Worm (Caenorhabditis elegans) whole organism, L4 larva: ENCODE results near the gene cmtr-1.
A peak's percentile ranks its signal among the peaks of the same experiment; 100 is the strongest.

Experiments used
- F37D6.2 ChIP-seq: sonication (generic microtip); optimal IDR thresholded peaks from 2 replicates; lab custom pipeline; 2016; ENCODE audit warnings: mild to moderate bottlenecking, missing genetic modification characterization, missing compliant biosample characterization
- R02D3.7 ChIP-seq: fragments of 150-350 bp; sonication (generic microtip); optimal IDR thresholded peaks from 3 replicates; lab custom pipeline; 2014; ENCODE audit warnings: missing biosample characterization, missing genetic modification characterization
- Y105C5A.15 ChIP-seq: fragments of 200-800 bp; sonication (Bioruptor generic); IDR thresholded peaks from 2 replicates; pipeline ENCODE4 v1.3.6; 2022; ENCODE audit warnings: missing genetic modification characterization, missing compliant biosample characterization
- Y75B8A.6 ChIP-seq: fragments of 200-800 bp; sonication (Bioruptor generic); IDR thresholded peaks from 2 replicates; pipeline ENCODE4 v1.3.6; 2022; ENCODE audit warnings: missing genetic modification reagents, missing genetic modification characterization, missing compliant biosample characterization
- ZK546.5 ChIP-seq, 2 experiments: sonication (generic microtip); optimal IDR thresholded peaks; 2 replicates each; lab custom pipeline; 2017; ENCODE audit warnings: missing biosample characterization in 2 of 2, missing genetic modification characterization in 2 of 2
- aha-1 ChIP-seq: fragments of 150-350 bp; peaks from one replicate; lab custom pipeline; 2014; ENCODE audit warnings: missing biosample characterization, missing genetic modification characterization
- ceh-28 ChIP-seq: fragments of 150-350 bp; optimal IDR thresholded peaks from 2 replicates; lab custom pipeline; 2014; ENCODE audit warnings: missing biosample characterization, missing genetic modification reagents, missing genetic modification characterization
- ceh-62 ChIP-seq: sonication (generic microtip); optimal IDR thresholded peaks from 2 replicates; lab custom pipeline; 2017; ENCODE audit warnings: missing biosample characterization, missing genetic modification characterization
- ceh-82 ChIP-seq: sonication (generic microtip); optimal IDR thresholded peaks from 2 replicates; lab custom pipeline; 2017; ENCODE audit warnings: missing biosample characterization, missing genetic modification characterization
- cey-2 ChIP-seq: sonication (generic microtip); optimal IDR thresholded peaks from 3 replicates; lab custom pipeline; 2017; ENCODE audit warnings: missing genetic modification characterization, mild to moderate bottlenecking, missing compliant biosample characterization, antibody characterized with exemption, borderline replicate concordance; ENCODE audit not compliant: insufficient read depth
- daf-16 ChIP-seq, 3 experiments: sonication (generic microtip); optimal IDR thresholded peaks; 2 replicates each; lab custom pipeline; 2016 to 2017; ENCODE audit warnings: missing genetic modification characterization in 3 of 3, missing genetic modification reagents in 3 of 3, mild to moderate bottlenecking in 2 of 3, missing compliant biosample characterization in 2 of 3, missing biosample characterization in 1 of 3, moderate library complexity in 1 of 3
- dmd-6 ChIP-seq: fragments of 200-800 bp; sonication (Bioruptor generic); IDR thresholded peaks from 2 replicates; pipeline ENCODE4 v1.3.6; 2022; ENCODE audit warnings: missing genetic modification reagents, missing genetic modification characterization, missing compliant biosample characterization
- dmd-9 ChIP-seq: fragments of 200-800 bp; sonication (Bioruptor generic); IDR thresholded peaks from 2 replicates; pipeline ENCODE4 v1.3.6; 2022; ENCODE audit warnings: missing genetic modification reagents, missing genetic modification characterization, missing compliant biosample characterization
- dpl-1 ChIP-seq: fragments of 150-350 bp; optimal IDR thresholded peaks from 2 replicates; lab custom pipeline; 2014; ENCODE audit warnings: missing biosample characterization, missing genetic modification reagents, missing genetic modification characterization
- dve-1 ChIP-seq: sonication (generic microtip); optimal IDR thresholded peaks from 2 replicates; lab custom pipeline; 2017; ENCODE audit warnings: antibody characterized with exemption, mild to moderate bottlenecking, missing genetic modification characterization, missing compliant biosample characterization; ENCODE audit not compliant: insufficient read depth
- fkh-10 ChIP-seq: fragments of 150-350 bp; optimal IDR thresholded peaks from 2 replicates; lab custom pipeline; 2014; ENCODE audit warnings: missing biosample characterization, missing genetic modification reagents, missing genetic modification characterization
- gei-8 ChIP-seq: fragments of 200-800 bp; sonication (Bioruptor generic); optimal IDR thresholded peaks from 2 replicates; lab custom pipeline; 2018; ENCODE audit warnings: mild to moderate bottlenecking, missing genetic modification characterization, missing compliant biosample characterization
- lin-13 ChIP-seq: fragments of 150-350 bp; optimal IDR thresholded peaks from 2 replicates; lab custom pipeline; 2014; ENCODE audit warnings: missing biosample characterization, missing genetic modification reagents, missing genetic modification characterization
- lin-38 ChIP-seq: fragments of 200-800 bp; sonication (Bioruptor generic); IDR thresholded peaks from 2 replicates; pipeline ENCODE4 v1.3.6; 2022; ENCODE audit warnings: missing genetic modification reagents, missing genetic modification characterization, missing compliant biosample characterization
- lir-3 ChIP-seq: sonication (generic microtip); optimal IDR thresholded peaks from 2 replicates; lab custom pipeline; 2016; ENCODE audit warnings: mild to moderate bottlenecking, missing genetic modification characterization, missing compliant biosample characterization
- nhr-11 ChIP-seq: fragments of 150-350 bp; optimal IDR thresholded peaks from 2 replicates; lab custom pipeline; 2014; ENCODE audit warnings: missing biosample characterization, missing genetic modification characterization
- nhr-111 ChIP-seq: fragments of 200-800 bp; sonication (Bioruptor generic); optimal IDR thresholded peaks from 2 replicates; lab custom pipeline; 2018; ENCODE audit warnings: mild to moderate bottlenecking, missing genetic modification characterization, missing compliant biosample characterization
- nhr-237 ChIP-seq: sonication (generic microtip); optimal IDR thresholded peaks from 2 replicates; lab custom pipeline; 2017; ENCODE audit warnings: missing biosample characterization, missing genetic modification characterization
- nhr-25 ChIP-seq: sonication (generic microtip); optimal IDR thresholded peaks from 2 replicates; lab custom pipeline; 2017; ENCODE audit warnings: missing genetic modification characterization, mild to moderate bottlenecking, missing compliant biosample characterization, antibody characterized with exemption, moderate library complexity, borderline replicate concordance; ENCODE audit not compliant: insufficient read depth
- nhr-28 ChIP-seq: fragments of 150-350 bp; optimal IDR thresholded peaks from 2 replicates; lab custom pipeline; 2014; ENCODE audit warnings: missing biosample characterization, missing genetic modification characterization
- nhr-77 ChIP-seq: fragments of 150-350 bp; optimal IDR thresholded peaks from 2 replicates; lab custom pipeline; 2014; ENCODE audit warnings: missing biosample characterization, missing genetic modification characterization
- php-3 ChIP-seq: fragments of 200-800 bp; sonication (Bioruptor generic); IDR thresholded peaks from 2 replicates; pipeline ENCODE4 v1.3.6; 2022; ENCODE audit warnings: missing genetic modification reagents, missing genetic modification characterization, missing compliant biosample characterization
- saeg-2 ChIP-seq: fragments of 200-800 bp; sonication (Bioruptor generic); IDR thresholded peaks from 2 replicates; pipeline ENCODE4 v1.3.6; 2022; ENCODE audit warnings: missing genetic modification reagents, missing genetic modification characterization, missing compliant biosample characterization
- snpc-1.2 ChIP-seq: fragments of 200-800 bp; sonication (Bioruptor generic); IDR thresholded peaks from 2 replicates; pipeline ENCODE4 v1.3.6; 2022; ENCODE audit warnings: missing genetic modification reagents, missing genetic modification characterization, missing compliant biosample characterization
- spr-1 ChIP-seq: sonication (generic microtip); optimal IDR thresholded peaks from 2 replicates; lab custom pipeline; 2016; ENCODE audit warnings: mild to moderate bottlenecking, missing genetic modification characterization, missing compliant biosample characterization
- unc-130 ChIP-seq: sonication (generic microtip); optimal IDR thresholded peaks from 2 replicates; lab custom pipeline; 2016; ENCODE audit warnings: missing genetic modification reagents, missing genetic modification characterization, missing compliant biosample characterization
- unc-62 ChIP-seq, 3 experiments: fragments of 150-350 bp in 1 of 3; sonication (generic microtip); optimal IDR thresholded peaks in 2 of 3; peaks in 1 of 3; 1 replicate in 1 of 3; 2 replicates in 2 of 3; lab custom pipeline; 2014 to 2017; ENCODE audit warnings: missing biosample characterization in 3 of 3, missing genetic modification characterization in 3 of 3, missing genetic modification reagents in 3 of 3, missing genotype in 1 of 3
- vab-7 ChIP-seq: fragments of 200-800 bp; sonication (Bioruptor generic); IDR thresholded peaks from 2 replicates; pipeline ENCODE4 v1.3.6; 2022; ENCODE audit warnings: missing genetic modification reagents, missing genetic modification characterization, missing compliant biosample characterization
- zfp-3 ChIP-seq: fragments of 200-800 bp; sonication (Bioruptor generic); conservative IDR thresholded peaks from 2 replicates; pipeline ENCODE4 v1.3.6; 2022; ENCODE audit warnings: missing genetic modification reagents, missing genetic modification characterization, missing compliant biosample characterization
- ztf-11 ChIP-seq: fragments of 150-350 bp; optimal IDR thresholded peaks from 2 replicates; lab custom pipeline; 2014; ENCODE audit warnings: missing biosample characterization, missing genetic modification characterization

cmtr-1 gene

ce11 chrII:15074760-15075159 lies 48.8 kb downstream of the cmtr-1 start (continued):
- TF ChIP-seq F37D6.2 (tag; lab: Kevin White, UChicago): no peak
- peak; percentile 2 for TF ChIP-seq lin-13 (GFP tag; lab: Kevin White, UChicago)
- TF ChIP-seq ceh-62 (tag; lab: Kevin White, UChicago): no peak
- TF ChIP-seq ZK546.5 (tag; optimal IDR thresholded peaks at IDR 0.05; lab: Kevin White, UChicago): no peak
- TF ChIP-seq cey-2 (tag; lab: Kevin White, UChicago): no peak
- no peak for TF ChIP-seq dmd-9 (GFP tag; lab: Robert Waterston, UW)
- TF ChIP-seq spr-1 (tag; lab: Kevin White, UChicago): no peak
- no peak for TF ChIP-seq gei-8 (GFP tag; lab: Kevin White, UChicago)
- peak; percentile 53 for TF ChIP-seq nhr-77
- no peak for TF ChIP-seq nhr-11 (tag; lab: Kevin White, UChicago)
- TF ChIP-seq php-3 (GFP tag; lab: Robert Waterston, UW): 0 out of 2 replicates have a peak, but pooled peaks have one; percentile 16
- no peak for TF ChIP-seq ceh-82 (tag; lab: Kevin White, UChicago)
- TF ChIP-seq dve-1 (tag; lab: Kevin White, UChicago): peak; percentile 63
- TF ChIP-seq dmd-6 (GFP tag; lab: Robert Waterston, UW): peak; percentile 75
- TF ChIP-seq zfp-3 (GFP tag; lab: Robert Waterston, UW): no peak
- no peak for TF ChIP-seq daf-16 (GFP tag; optimal IDR thresholded peaks at IDR 0.05; lab: Kevin White, UChicago)
- peak; percentile 79 for TF ChIP-seq daf-16 (tag; optimal IDR thresholded peaks at IDR 0.05; lab: Kevin White, UChicago)

ce11 chrII:15076778-15077435 lies 51.0 kb downstream of the cmtr-1 start, which contains the start of gene Y53F4B.19:
Y53F4B.19 (plus strand) TSS chrII:15076934.
- TF ChIP-seq lir-3 (tag; lab: Kevin White, UChicago) (no peak), vab-7 (GFP tag; lab: Robert Waterston, UW) (no peak), nhr-237 (tag; lab: Kevin White, UChicago) (no peak), Y75B8A.6 (GFP tag; lab: Robert Waterston, UW) (no peak), ceh-28 (tag; lab: Kevin White, UChicago) (no peak), unc-62 (GFP tag; optimal IDR thresholded peaks at IDR 0.05 in 1 of 2; lab: Kevin White, UChicago) (peak in 1 of 2 experiments; percentile 96), unc-62 (tag; optimal IDR thresholded peaks at IDR 0.05; lab: Kevin White, UChicago) (no peak), unc-130 (peak; percentile 44), Y105C5A.15 (GFP tag; lab: Robert Waterston, UW) (no peak), lin-38 (peak; percentile 93), dpl-1 (GFP tag; lab: Kevin White, UChicago) (no peak), saeg-2 (GFP tag; lab: Robert Waterston, UW) (no peak), R02D3.7 (tag; lab: Kevin White, UChicago) (no peak), ztf-11 (no peak), nhr-111 (GFP tag; lab: Kevin White, UChicago) (no peak), nhr-28 (tag; lab: Kevin White, UChicago) (no peak), dmd-9 (GFP tag; lab: Robert Waterston, UW) (no peak), cey-2 (tag; lab: Kevin White, UChicago) (no peak), snpc-1.2 (GFP tag; lab: Robert Waterston, UW) (no peak), aha-1 (peak; percentile 86), fkh-10 (no peak), nhr-25 (no peak)

DNA sequence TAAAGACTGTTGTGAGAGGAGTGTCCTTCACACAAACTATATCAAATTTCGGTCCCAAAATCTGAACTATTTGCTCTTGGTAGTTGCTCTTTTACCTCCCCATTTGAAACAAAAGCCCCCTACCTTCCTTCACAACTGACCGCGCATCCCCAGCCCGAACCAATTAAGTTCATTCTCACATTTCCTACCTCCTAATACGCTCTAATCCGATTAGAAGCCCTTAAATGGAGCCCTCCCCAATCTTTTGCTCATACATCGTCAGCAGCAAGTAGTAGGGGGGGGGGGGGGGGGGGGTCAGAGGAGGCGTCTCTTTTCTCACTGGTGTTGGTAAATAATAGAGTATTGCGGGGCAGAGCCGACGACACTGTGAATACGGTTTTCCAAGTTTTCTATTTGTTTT lies 54.6 kb downstream of the cmtr-1 start:
- TF ChIP-seq aha-1: peak; percentile 43
- no peak for TF ChIP-seq dmd-9 (GFP tag; lab: Robert Waterston, UW)
